Fruit fly (Drosophila melanogaster): ENCODE data around the gene CG10561.

CG10561 gene

DNA sequence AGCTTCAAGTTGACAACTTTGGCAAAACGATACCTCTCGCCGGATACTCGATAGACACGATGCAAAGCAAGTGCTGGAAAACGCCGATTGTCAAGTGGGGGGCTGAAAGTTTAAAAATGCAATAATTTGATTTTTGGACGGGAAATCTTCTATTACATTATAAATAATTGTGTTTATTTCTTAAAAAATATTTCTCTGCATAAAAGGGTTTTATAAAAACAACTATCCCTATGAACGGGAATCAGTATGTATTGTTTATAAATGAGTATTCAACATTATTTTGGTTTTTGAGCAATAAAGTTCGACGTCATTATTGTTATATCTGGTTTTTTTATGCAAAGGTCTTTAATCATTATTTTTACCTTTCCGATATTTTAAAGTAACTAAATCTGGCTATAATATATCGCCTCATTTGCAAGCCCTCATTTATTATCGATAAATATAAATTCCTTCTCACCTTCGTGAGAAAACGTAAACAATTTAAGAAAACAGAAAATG, 17.8 kb downstream of the CG10561 start, which contains the start of the genes AsnRS and DCTN6-p27 (continued):
- TF ChIP-seq fd64A (GFP tag; optimal IDR thresholded peaks at IDR 0.05) (no peak), maf-S (GFP tag; optimal IDR thresholded peaks at IDR 0.05) (peak; percentile 57), Dek (tag; optimal IDR thresholded peaks at IDR 0.05) (peak; percentile 51), Dad (GFP tag; optimal IDR thresholded peaks at IDR 0.05) (peak; percentile 21), MESR4 (GFP tag; optimal IDR thresholded peaks at IDR 0.05) (no peak), Nf-YC (tag; optimal IDR thresholded peaks at IDR 0.05) (peak; percentile 68), CG8359 (GFP tag; optimal IDR thresholded peaks at IDR 0.05; ENCODE audit: borderline replicate concordance) (no peak), MBD-R2 (GFP tag; IDR thresholded peaks at IDR 0.05) (peak; percentile 66), Hr39 (optimal IDR thresholded peaks at IDR 0.05) (no peak), HHEX (GFP tag; optimal IDR thresholded peaks at IDR 0.05) (peak; percentile 65), dan (GFP tag; IDR thresholded peaks at IDR 0.05) (no peak), dm (GFP tag; optimal IDR thresholded peaks at IDR 0.05) (peak; percentile 58), gsb-n (tag; optimal IDR thresholded peaks at IDR 0.05) (peak; percentile 51), CG14667 (GFP tag; IDR thresholded peaks at IDR 0.05) (peak; percentile 25; the same call in 1 of the 2 replicates), CG12659 (GFP tag; optimal IDR thresholded peaks at IDR 0.05) (peak; percentile 78), Sox100B (GFP tag; optimal IDR thresholded peaks at IDR 0.05) (no peak), CG33213 (GFP tag; optimal IDR thresholded peaks at IDR 0.05) (peak; percentile 18), sug (tag; optimal IDR thresholded peaks at IDR 0.05) (peak; percentile 84), CG13296 (GFP tag; optimal IDR thresholded peaks at IDR 0.05) (peak; percentile 74), CG7556 (GFP tag; optimal IDR thresholded peaks at IDR 0.05) (peak; percentile 66), CG8924 (tag; optimal IDR thresholded peaks at IDR 0.05) (peak; percentile 64), Tbp (GFP tag; optimal IDR thresholded peaks at IDR 0.05) (no peak), CG4730 (GFP tag; IDR thresholded peaks at IDR 0.05) (no peak), CG6175 (GFP tag; IDR thresholded peaks at IDR 0.05) (no peak), caup (GFP tag; optimal IDR thresholded peaks at IDR 0.05; ENCODE audit: severe bottlenecking) (peak; percentile 63), CG1602 (GFP tag; optimal IDR thresholded peaks at IDR 0.05) (peak; percentile 67), dimm (GFP tag; IDR thresholded peaks at IDR 0.05) (no peak), chn (GFP tag; optimal IDR thresholded peaks at IDR 0.05) (peak; percentile 55), CG14050 (GFP tag; IDR thresholded peaks at IDR 0.05) (peak; percentile 31; the same call in 2 of the 3 replicates), CG30431 (GFP tag; optimal IDR thresholded peaks at IDR 0.05) (peak; percentile 14), Camta (GFP tag; optimal IDR thresholded peaks at IDR 0.05) (peak; percentile 74), cato (GFP tag; optimal IDR thresholded peaks at IDR 0.05; ENCODE audit: borderline replicate concordance) (peak; percentile 64), CG17361 (GFP tag; IDR thresholded peaks at IDR 0.05) (peak; percentile 75; the same call in 2 of the 3 replicates), sd (tag; optimal IDR thresholded peaks at IDR 0.05) (peak; percentile 99), yki (optimal IDR thresholded peaks at IDR 0.05) (no peak), tx (GFP tag; optimal IDR thresholded peaks at IDR 0.05) (peak; percentile 30), YL-1 (GFP tag; optimal IDR thresholded peaks at IDR 0.05) (peak; percentile 72), CG5953 (GFP tag; IDR thresholded peaks at IDR 0.05) (0 out of 2 replicates have a peak, but pooled peaks have one; percentile 48), Fer2 (tag; optimal IDR thresholded peaks at IDR 0.05) (peak; percentile 67), Dll (GFP tag; IDR thresholded peaks at IDR 0.05; ENCODE audit: partially characterized antibody) (peak; percentile 85), CG14860 (GFP tag; IDR thresholded peaks at IDR 0.05; ENCODE audit: partially characterized antibody) (peak; percentile 71; the same call in 2 of the 3 replicates), az2 (GFP tag; optimal IDR thresholded peaks at IDR 0.05) (peak; percentile 66), Oli (tag; optimal IDR thresholded peaks at IDR 0.05) (peak; percentile 48), CG16779 (GFP tag; IDR thresholded peaks at IDR 0.05) (peak; percentile 40; the same call in 1 of the 2 replicates), CG12104 (GFP tag; optimal IDR thresholded peaks at IDR 0.05) (peak; percentile 59), CG12071 (GFP tag; optimal IDR thresholded peaks at IDR 0.05) (no peak), dysf (GFP tag; IDR thresholded peaks at IDR 0.05) (peak; percentile 62; the same call in 2 of the 3 replicates), chinmo (GFP tag; IDR thresholded peaks at IDR 0.05; ENCODE audit: partially characterized antibody) (peak; percentile 76; the same call in 2 of the 4 replicates), mirr (GFP tag; optimal IDR thresholded peaks at IDR 0.05) (peak; percentile 55), Dfd (GFP tag; optimal IDR thresholded peaks at IDR 0.05) (no peak), Awh (GFP tag; IDR thresholded peaks at IDR 0.05) (no peak; the same call in 1 of the 2 replicates)

All from whole organism, embryonic.